Worm (Caenorhabditis elegans) whole organism, L3 larva: Measurements from ENCODE around the gene ins-32.

Experiments
- ZK546.5 ChIP-seq: sonication (generic microtip); optimal IDR thresholded peaks from 2 replicates; lab custom pipeline; 2017; ENCODE audit warnings: missing biosample characterization, missing genetic modification characterization
- aly-2 ChIP-seq: fragments of 150-350 bp; optimal IDR thresholded peaks from 2 replicates; lab custom pipeline; 2014; ENCODE audit warnings: missing biosample characterization, missing genetic modification characterization
- ama-1 ChIP-seq: fragments of 150-350 bp; optimal IDR thresholded peaks from 2 replicates; lab custom pipeline; 2018
- ceh-28 ChIP-seq: fragments of 150-350 bp; optimal IDR thresholded peaks from 2 replicates; lab custom pipeline; 2014; ENCODE audit warnings: missing biosample characterization, missing genetic modification reagents, missing genetic modification characterization
- daf-12 ChIP-seq: fragments of 150-350 bp; optimal IDR thresholded peaks from 2 replicates; lab custom pipeline; 2014; ENCODE audit warnings: missing biosample characterization, missing genetic modification reagents, missing genetic modification characterization
- egl-27 ChIP-seq: sonication (generic microtip); optimal IDR thresholded peaks from 4 replicates; lab custom pipeline; 2017; ENCODE audit warnings: missing biosample characterization, missing genetic modification reagents, missing genetic modification characterization
- egl-5 ChIP-seq: fragments of 150-350 bp; optimal IDR thresholded peaks from 2 replicates; lab custom pipeline; 2017; ENCODE audit warnings: missing biosample characterization, missing genetic modification reagents, missing genetic modification characterization, inconsistent platforms
- elt-1 ChIP-seq: fragments of 150-350 bp; optimal IDR thresholded peaks from 2 replicates; lab custom pipeline; 2014; ENCODE audit warnings: missing biosample characterization, missing genetic modification characterization
- elt-2 ChIP-seq: sonication (generic microtip); optimal IDR thresholded peaks from 2 replicates; lab custom pipeline; 2016; ENCODE audit warnings: missing genetic modification reagents, mild to moderate bottlenecking, missing genetic modification characterization, missing compliant biosample characterization
- elt-3 ChIP-seq, 3 experiments: fragments of 150-350 bp in 1 of 3; sonication (generic microtip) in 2 of 3; optimal IDR thresholded peaks; 2 replicates in 2 of 3; 4 replicates in 1 of 3; lab custom pipeline; 2014 to 2017; ENCODE audit warnings: missing biosample characterization in 3 of 3, missing genetic modification characterization in 3 of 3
- eor-1 ChIP-seq, 2 experiments: fragments of 150-350 bp; optimal IDR thresholded peaks; 2 replicates each; lab custom pipeline; 2014 to 2018; ENCODE audit warnings: missing biosample characterization in 2 of 2, missing genetic modification characterization in 2 of 2
- fkh-10 ChIP-seq: sonication (generic microtip); optimal IDR thresholded peaks from 2 replicates; lab custom pipeline; 2017; ENCODE audit warnings: missing biosample characterization, missing genetic modification reagents, missing genetic modification characterization
- fos-1 ChIP-seq: fragments of 150-350 bp; optimal IDR thresholded peaks from 2 replicates; lab custom pipeline; 2014; ENCODE audit warnings: missing biosample characterization, missing genetic modification characterization
- hmg-11 ChIP-seq: sonication (generic microtip); optimal IDR thresholded peaks from 2 replicates; lab custom pipeline; 2016; ENCODE audit warnings: missing genetic modification characterization, missing compliant biosample characterization
- jun-1 ChIP-seq: fragments of 150-350 bp; optimal IDR thresholded peaks from 2 replicates; lab custom pipeline; 2014; ENCODE audit warnings: missing biosample characterization, missing genetic modification reagents, missing genetic modification characterization
- lin-15B ChIP-seq: fragments of 150-350 bp; optimal IDR thresholded peaks from 2 replicates; lab custom pipeline; 2014; ENCODE audit warnings: missing biosample characterization, missing genetic modification characterization
- lin-39 ChIP-seq: fragments of 150-350 bp; optimal IDR thresholded peaks from 2 replicates; lab custom pipeline; 2018; ENCODE audit warnings: missing biosample characterization, missing genetic modification reagents, missing genetic modification characterization
- lsy-12 ChIP-seq: sonication (generic microtip); optimal IDR thresholded peaks from 2 replicates; lab custom pipeline; 2016; ENCODE audit warnings: mild to moderate bottlenecking, missing genetic modification characterization, missing compliant biosample characterization
- mml-1 ChIP-seq: fragments of 150-350 bp; sonication (generic microtip); optimal IDR thresholded peaks from 3 replicates; lab custom pipeline; 2014; ENCODE audit warnings: missing biosample characterization, missing genetic modification characterization
- nhr-12 ChIP-seq: fragments of 150-350 bp; optimal IDR thresholded peaks from 2 replicates; lab custom pipeline; 2014; ENCODE audit warnings: missing biosample characterization, missing genetic modification characterization
- nhr-23 ChIP-seq: fragments of 150-350 bp; optimal IDR thresholded peaks from 2 replicates; lab custom pipeline; 2014; ENCODE audit warnings: missing biosample characterization, missing genetic modification reagents, missing genetic modification characterization
- nhr-25 ChIP-seq: sonication (generic microtip); optimal IDR thresholded peaks from 2 replicates; lab custom pipeline; 2017; ENCODE audit warnings: missing biosample characterization, missing genetic modification characterization
- nhr-28 ChIP-seq: fragments of 150-350 bp; optimal IDR thresholded peaks from 2 replicates; lab custom pipeline; 2014; ENCODE audit warnings: missing biosample characterization, missing genetic modification characterization
- nhr-43 ChIP-seq: sonication (generic microtip); optimal IDR thresholded peaks from 2 replicates; lab custom pipeline; 2016; ENCODE audit warnings: mild to moderate bottlenecking, missing genetic modification characterization, missing compliant biosample characterization; ENCODE audit not compliant: poor library complexity, severe bottlenecking
- nhr-67 ChIP-seq: fragments of 150-350 bp; optimal IDR thresholded peaks from 2 replicates; lab custom pipeline; 2014; ENCODE audit warnings: missing biosample characterization, missing genetic modification characterization
- pha-4 ChIP-seq: fragments of 150-350 bp; optimal IDR thresholded peaks from 2 replicates; lab custom pipeline; 2014; ENCODE audit warnings: missing biosample characterization, missing genetic modification reagents, missing genetic modification characterization
- pqm-1 ChIP-seq: fragments of 150-350 bp; optimal IDR thresholded peaks from 2 replicates; lab custom pipeline; 2017; ENCODE audit warnings: missing biosample characterization, missing genetic modification characterization, inconsistent platforms
- sea-2 ChIP-seq: fragments of 150-350 bp; sonication (generic microtip); optimal IDR thresholded peaks from 4 replicates; lab custom pipeline; 2014; ENCODE audit warnings: missing biosample characterization, missing genetic modification reagents, missing genetic modification characterization
- skn-1 ChIP-seq: fragments of 150-350 bp; optimal IDR thresholded peaks from 2 replicates; lab custom pipeline; 2014; ENCODE audit warnings: missing biosample characterization, missing genetic modification characterization
- snpc-4 ChIP-seq: fragments of 150-350 bp; optimal IDR thresholded peaks from 2 replicates; lab custom pipeline; 2014; ENCODE audit warnings: missing biosample characterization, missing genetic modification characterization
- zag-1 ChIP-seq: fragments of 150-350 bp; optimal IDR thresholded peaks from 2 replicates; lab custom pipeline; 2014; ENCODE audit warnings: missing biosample characterization, missing genetic modification characterization
- ztf-11 ChIP-seq: fragments of 150-350 bp; optimal IDR thresholded peaks from 2 replicates; lab custom pipeline; 2014; ENCODE audit warnings: missing biosample characterization, missing genetic modification characterization
- ztf-4 ChIP-seq: fragments of 150-350 bp; optimal IDR thresholded peaks from 2 replicates; lab custom pipeline; 2014; ENCODE audit warnings: missing biosample characterization, missing genetic modification characterization

Gene ins-32

ce11 chrII:3803219-3803618 lies at the start of gene ins-32:
ins-32 (minus strand) TSS chrII:3803319.
- TF ChIP-seq mml-1 (tag; lab: Kevin White, UChicago) = no peak
- TF ChIP-seq skn-1 = no peak
- no peak for TF ChIP-seq ZK546.5 (tag; lab: Kevin White, UChicago)
- no peak for TF ChIP-seq ztf-11 (tag; lab: Kevin White, UChicago)
- TF ChIP-seq egl-27 (tag; lab: Kevin White, UChicago) = no peak
- TF ChIP-seq nhr-67 (tag; lab: Kevin White, UChicago) = no peak
- TF ChIP-seq daf-12 (tag; lab: Kevin White, UChicago) = no peak
- TF ChIP-seq eor-1 (tag; optimal IDR thresholded peaks at IDR 0.05; lab: Kevin White, UChicago) = no peak
- TF ChIP-seq jun-1 (tag; lab: Kevin White, UChicago) = no peak
- no peak for TF ChIP-seq elt-1
- TF ChIP-seq egl-5 (tag; lab: Kevin White, UChicago) = no peak
- no peak for TF ChIP-seq lsy-12 (tag; lab: Kevin White, UChicago)

ce11 chrII:3852654-3853053 lies 49.5 kb upstream of the ins-32 start, which contains the start of gene nhr-257:
nhr-257 (plus strand) TSS chrII:3852954.
- TF ChIP-seq nhr-12 = no peak
- TF ChIP-seq pqm-1 (tag; lab: Kevin White, UChicago) = no peak
- TF ChIP-seq pha-4 (tag; lab: Kevin White, UChicago) = no peak
- TF ChIP-seq, all 47 proteins: peak for 0

DNA sequence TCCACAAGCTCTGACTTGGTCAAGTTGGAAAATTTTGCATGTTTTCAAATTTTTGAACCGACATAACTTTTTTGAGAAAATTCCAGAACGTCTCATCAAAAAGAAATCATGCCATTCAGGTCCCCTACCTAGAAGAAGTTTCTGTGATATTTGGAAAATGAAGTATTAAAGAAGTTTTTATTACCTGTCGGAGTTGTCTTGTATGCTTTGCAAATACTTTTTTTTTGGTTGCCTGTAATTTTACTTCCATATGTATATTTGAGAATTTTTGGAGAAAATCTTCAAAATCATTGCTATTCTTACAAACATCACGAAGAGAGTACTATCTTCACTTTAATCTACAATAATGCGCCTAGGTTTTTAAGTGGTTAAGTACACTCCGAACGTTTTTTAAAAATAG lies 47.5 kb upstream of the ins-32 start, which contains the start of gene nhr-72:
Gene nhr-72, minus strand, starts transcription at position 101 of the 400 bp plus-strand sequence.
- TF ChIP-seq elt-2 = no peak
- no peak for TF ChIP-seq hmg-11 (tag; lab: Kevin White, UChicago)
- no peak for TF ChIP-seq eor-1 (tag; optimal IDR thresholded peaks at IDR 0.05; lab: Kevin White, UChicago)
- TF ChIP-seq snpc-4 (tag; lab: Kevin White, UChicago) = no peak
- TF ChIP-seq ztf-4 (tag; lab: Kevin White, UChicago) = no peak
- TF ChIP-seq fkh-10 (GFP tag; lab: Kevin White, UChicago) = no peak
- TF ChIP-seq pha-4 (tag; lab: Kevin White, UChicago) = no peak
- no peak for TF ChIP-seq nhr-25
- TF ChIP-seq mml-1 (tag; lab: Kevin White, UChicago) = no peak
- TF ChIP-seq nhr-43 (tag; lab: Kevin White, UChicago) = no peak
- TF ChIP-seq nhr-28 (tag; lab: Kevin White, UChicago) = no peak
- TF ChIP-seq ZK546.5 (tag; lab: Kevin White, UChicago) = no peak
- no peak for TF ChIP-seq pqm-1 (tag; lab: Kevin White, UChicago)
- no peak for TF ChIP-seq ceh-28 (tag; lab: Kevin White, UChicago)
- TF ChIP-seq elt-3 (tag; optimal IDR thresholded peaks at IDR 0.05; lab: Kevin White, UChicago) = no peak
- TF ChIP-seq aly-2 (tag; lab: Kevin White, UChicago) = no peak
- TF ChIP-seq egl-27 (tag; lab: Kevin White, UChicago) = no peak
- TF ChIP-seq fos-1 (tag; lab: Kevin White, UChicago) = no peak

ce11 chrII:3846028-3846427 lies 42.9 kb upstream of the ins-32 start, which contains the start of gene C17A2.2:
C17A2.2 (plus strand) TSS chrII:3846328.
- TF ChIP-seq daf-12 (tag; lab: Kevin White, UChicago) = no peak
- TF ChIP-seq pha-4 (tag; lab: Kevin White, UChicago) = no peak
- no peak for TF ChIP-seq nhr-25
- TF ChIP-seq lin-39 (tag; lab: Kevin White, UChicago) = no peak
- no peak for TF ChIP-seq ztf-4 (tag; lab: Kevin White, UChicago)
- no peak for TF ChIP-seq nhr-12
- no peak for TF ChIP-seq ama-1 (lab: Kevin White, UChicago)
- TF ChIP-seq skn-1 = no peak

DNA sequence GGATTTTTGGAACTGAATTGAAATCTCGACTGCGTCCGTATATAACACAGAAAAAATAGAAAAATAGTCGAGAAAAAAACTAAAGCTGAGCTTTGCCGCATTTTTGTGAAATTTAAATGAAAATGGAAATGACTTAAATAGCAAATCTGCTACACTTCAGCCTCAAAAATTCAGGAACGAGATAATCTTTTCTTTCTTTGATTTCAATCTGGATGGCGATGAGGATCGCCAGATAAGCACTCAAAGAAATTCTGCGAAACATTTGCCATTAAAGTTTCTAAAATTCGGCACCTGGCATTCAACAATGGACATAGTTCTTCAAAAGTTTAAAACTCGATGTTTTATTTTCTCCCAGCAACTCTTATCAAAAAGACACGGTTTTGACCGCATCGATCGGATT lies 40.2 kb upstream of the ins-32 start, which contains the start of the genes C17A2.7 and C17A2.3:
Gene C17A2.7, minus strand, starts transcription at position 101 of the 400 bp plus-strand sequence.
Gene C17A2.3, plus strand, starts transcription at position 305 of the 400 bp plus-strand sequence.
- no peak for TF ChIP-seq lin-15B (tag; lab: Kevin White, UChicago)
- no peak for TF ChIP-seq lsy-12 (tag; lab: Kevin White, UChicago)
- TF ChIP-seq ama-1 (lab: Kevin White, UChicago) = no peak
- TF ChIP-seq pha-4 (tag; lab: Kevin White, UChicago) = no peak
- TF ChIP-seq nhr-23 (tag; lab: Kevin White, UChicago) = no peak
- no peak for TF ChIP-seq ztf-4 (tag; lab: Kevin White, UChicago)
- TF ChIP-seq zag-1 (tag; lab: Kevin White, UChicago) = no peak
- TF ChIP-seq jun-1 (tag; lab: Kevin White, UChicago) = no peak
- no peak for TF ChIP-seq ZK546.5 (tag; lab: Kevin White, UChicago)
- TF ChIP-seq nhr-12 = no peak
- TF ChIP-seq sea-2 = no peak
